Fruit fly (Drosophila melanogaster): ENCODE results near the gene Desi.

DNA sequence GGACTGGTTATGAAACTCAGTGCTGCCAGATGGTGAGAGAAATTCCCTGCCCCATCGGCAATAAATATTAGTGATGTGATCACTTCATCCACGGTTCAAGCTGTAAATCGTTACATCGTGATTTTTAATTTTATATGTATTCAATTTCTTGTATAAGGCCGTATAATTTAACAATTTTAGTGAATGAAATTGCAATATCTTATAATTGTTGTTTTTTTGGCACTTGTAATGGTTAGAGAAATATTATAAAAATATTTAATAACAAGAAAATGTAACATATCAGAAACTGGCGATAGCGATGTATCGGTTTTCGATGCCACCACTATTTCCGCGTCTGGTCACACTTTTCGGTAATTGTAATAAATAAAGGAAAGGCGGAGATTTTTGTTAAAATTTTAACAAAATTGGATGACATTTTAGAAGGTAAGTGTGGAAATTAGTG lies 4.7 kb downstream of the Desi start, which contains the start of the genes mRpL37 and Rbp1:
- TF ChIP-seq Clk (GFP tag; optimal IDR thresholded peaks at IDR 0.05) (peak; percentile 28), CG33017 (tag; optimal IDR thresholded peaks at IDR 0.05) (peak; percentile 13), CG11617 (GFP tag; optimal IDR thresholded peaks at IDR 0.05) (peak; percentile 71), CG5204 (GFP tag; optimal IDR thresholded peaks at IDR 0.05) (peak; percentile 57), CG12768 (GFP tag; optimal IDR thresholded peaks at IDR 0.05) (peak; percentile 62), CG7101 (tag; optimal IDR thresholded peaks at IDR 0.05) (peak; percentile 73)
